Worm (Caenorhabditis elegans) whole organism, L3 larva: ENCODE results near the gene flp-4.

Source experiments
- R02D3.7 ChIP-seq: fragments of 150-350 bp; optimal IDR thresholded peaks from 2 replicates; lab custom pipeline; 2014; ENCODE audit warnings: missing biosample characterization, missing genetic modification characterization
- ZK546.5 ChIP-seq: sonication (generic microtip); optimal IDR thresholded peaks from 2 replicates; lab custom pipeline; 2017; ENCODE audit warnings: missing biosample characterization, missing genetic modification characterization
- ama-1 ChIP-seq: fragments of 150-350 bp; optimal IDR thresholded peaks from 2 replicates; lab custom pipeline; 2018
- ceh-28 ChIP-seq: fragments of 150-350 bp; optimal IDR thresholded peaks from 2 replicates; lab custom pipeline; 2014; ENCODE audit warnings: missing biosample characterization, missing genetic modification reagents, missing genetic modification characterization
- ceh-9 ChIP-seq: sonication (generic microtip); optimal IDR thresholded peaks from 2 replicates; lab custom pipeline; 2018; ENCODE audit warnings: missing biosample characterization, missing genetic modification characterization
- egl-27 ChIP-seq: sonication (generic microtip); optimal IDR thresholded peaks from 4 replicates; lab custom pipeline; 2017; ENCODE audit warnings: missing biosample characterization, missing genetic modification reagents, missing genetic modification characterization
- egl-5 ChIP-seq: fragments of 150-350 bp; optimal IDR thresholded peaks from 2 replicates; lab custom pipeline; 2017; ENCODE audit warnings: missing biosample characterization, missing genetic modification reagents, missing genetic modification characterization, inconsistent platforms
- elt-2 ChIP-seq: sonication (generic microtip); optimal IDR thresholded peaks from 2 replicates; lab custom pipeline; 2016; ENCODE audit warnings: missing genetic modification reagents, mild to moderate bottlenecking, missing genetic modification characterization, missing compliant biosample characterization
- elt-3 ChIP-seq, 3 experiments: fragments of 150-350 bp in 1 of 3; sonication (generic microtip) in 2 of 3; optimal IDR thresholded peaks; 2 replicates in 2 of 3; 4 replicates in 1 of 3; lab custom pipeline; 2014 to 2017; ENCODE audit warnings: missing biosample characterization in 3 of 3, missing genetic modification characterization in 3 of 3
- fkh-10 ChIP-seq: sonication (generic microtip); optimal IDR thresholded peaks from 2 replicates; lab custom pipeline; 2017; ENCODE audit warnings: missing biosample characterization, missing genetic modification reagents, missing genetic modification characterization
- fkh-2 ChIP-seq: fragments of 150-350 bp; optimal IDR thresholded peaks from 2 replicates; lab custom pipeline; 2014; ENCODE audit warnings: missing biosample characterization, missing genetic modification reagents, missing genetic modification characterization
- fos-1 ChIP-seq: fragments of 150-350 bp; optimal IDR thresholded peaks from 2 replicates; lab custom pipeline; 2014; ENCODE audit warnings: missing biosample characterization, missing genetic modification characterization
- hmg-11 ChIP-seq: sonication (generic microtip); optimal IDR thresholded peaks from 2 replicates; lab custom pipeline; 2016; ENCODE audit warnings: missing genetic modification characterization, missing compliant biosample characterization
- jun-1 ChIP-seq: fragments of 150-350 bp; optimal IDR thresholded peaks from 2 replicates; lab custom pipeline; 2014; ENCODE audit warnings: missing biosample characterization, missing genetic modification reagents, missing genetic modification characterization
- lin-15B ChIP-seq: fragments of 150-350 bp; optimal IDR thresholded peaks from 2 replicates; lab custom pipeline; 2014; ENCODE audit warnings: missing biosample characterization, missing genetic modification characterization
- lin-39 ChIP-seq: fragments of 150-350 bp; optimal IDR thresholded peaks from 2 replicates; lab custom pipeline; 2018; ENCODE audit warnings: missing biosample characterization, missing genetic modification reagents, missing genetic modification characterization
- mdl-1 ChIP-seq: fragments of 150-350 bp; optimal IDR thresholded peaks from 2 replicates; lab custom pipeline; 2014; ENCODE audit warnings: missing biosample characterization, missing genetic modification characterization
- mml-1 ChIP-seq: fragments of 150-350 bp; sonication (generic microtip); optimal IDR thresholded peaks from 3 replicates; lab custom pipeline; 2014; ENCODE audit warnings: missing biosample characterization, missing genetic modification characterization
- nfya-1 ChIP-seq: sonication (generic microtip); optimal IDR thresholded peaks from 2 replicates; lab custom pipeline; 2017; ENCODE audit warnings: missing genetic modification characterization, mild to moderate bottlenecking, missing compliant biosample characterization, antibody characterized with exemption, moderate library complexity; ENCODE audit not compliant: insufficient read depth
- nhr-11 ChIP-seq: fragments of 150-350 bp; optimal IDR thresholded peaks from 2 replicates; lab custom pipeline; 2014; ENCODE audit warnings: missing biosample characterization, missing genetic modification characterization
- nhr-23 ChIP-seq: fragments of 150-350 bp; optimal IDR thresholded peaks from 2 replicates; lab custom pipeline; 2014; ENCODE audit warnings: missing biosample characterization, missing genetic modification reagents, missing genetic modification characterization
- nhr-25 ChIP-seq: sonication (generic microtip); optimal IDR thresholded peaks from 2 replicates; lab custom pipeline; 2017; ENCODE audit warnings: missing biosample characterization, missing genetic modification characterization
- nhr-28 ChIP-seq: fragments of 150-350 bp; optimal IDR thresholded peaks from 2 replicates; lab custom pipeline; 2014; ENCODE audit warnings: missing biosample characterization, missing genetic modification characterization
- nhr-43 ChIP-seq: sonication (generic microtip); optimal IDR thresholded peaks from 2 replicates; lab custom pipeline; 2016; ENCODE audit warnings: mild to moderate bottlenecking, missing genetic modification characterization, missing compliant biosample characterization; ENCODE audit not compliant: poor library complexity, severe bottlenecking
- nhr-76 ChIP-seq: fragments of 150-350 bp; sonication (generic microtip); optimal IDR thresholded peaks from 5 replicates; lab custom pipeline; 2014; ENCODE audit warnings: missing biosample characterization, missing genetic modification characterization
- nhr-77 ChIP-seq: fragments of 150-350 bp; optimal IDR thresholded peaks from 2 replicates; lab custom pipeline; 2014; ENCODE audit warnings: missing biosample characterization, missing genetic modification characterization
- pha-4 ChIP-seq: fragments of 150-350 bp; optimal IDR thresholded peaks from 2 replicates; lab custom pipeline; 2014; ENCODE audit warnings: missing biosample characterization, missing genetic modification reagents, missing genetic modification characterization
- pqm-1 ChIP-seq: fragments of 150-350 bp; optimal IDR thresholded peaks from 2 replicates; lab custom pipeline; 2017; ENCODE audit warnings: missing biosample characterization, missing genetic modification characterization, inconsistent platforms
- snpc-4 ChIP-seq: fragments of 150-350 bp; optimal IDR thresholded peaks from 2 replicates; lab custom pipeline; 2014; ENCODE audit warnings: missing biosample characterization, missing genetic modification characterization
- unc-39 ChIP-seq: sonication (generic microtip); optimal IDR thresholded peaks from 4 replicates; lab custom pipeline; 2017; ENCODE audit warnings: missing biosample characterization, missing genetic modification characterization
- unc-62 ChIP-seq: fragments of 150-350 bp; sonication (generic microtip); optimal IDR thresholded peaks from 4 replicates; lab custom pipeline; 2014; ENCODE audit warnings: missing biosample characterization, missing genetic modification reagents, missing genetic modification characterization
- zag-1 ChIP-seq: fragments of 150-350 bp; optimal IDR thresholded peaks from 2 replicates; lab custom pipeline; 2014; ENCODE audit warnings: missing biosample characterization, missing genetic modification characterization
- ztf-4 ChIP-seq: fragments of 150-350 bp; optimal IDR thresholded peaks from 2 replicates; lab custom pipeline; 2014; ENCODE audit warnings: missing biosample characterization, missing genetic modification characterization

Gene flp-4

DNA sequence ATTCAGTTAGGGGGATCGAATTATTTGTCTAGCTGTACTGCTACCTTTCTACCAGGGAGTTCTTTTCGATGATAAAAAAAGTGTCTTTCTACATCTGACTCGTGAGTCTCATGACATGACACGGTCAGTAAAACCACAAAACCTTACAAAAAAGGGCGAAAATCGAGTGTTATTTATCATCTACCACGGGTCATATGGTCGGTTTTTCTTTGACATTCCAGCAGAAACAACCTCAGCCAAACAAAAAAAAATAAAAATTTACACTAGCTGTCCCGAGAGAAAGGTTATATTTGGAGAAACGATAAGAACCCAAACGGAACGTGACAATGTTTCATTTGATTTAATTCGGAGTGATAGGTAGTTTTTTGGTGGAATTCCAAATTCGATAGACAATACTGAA, 29.0 kb upstream of the flp-4 start:
- TF ChIP-seq nhr-76 (tag; lab: Kevin White, UChicago) = no peak
- peak; percentile 43 for TF ChIP-seq pha-4 (tag; lab: Kevin White, UChicago)
- TF ChIP-seq ceh-9 (tag; lab: Kevin White, UChicago) = no peak

DNA sequence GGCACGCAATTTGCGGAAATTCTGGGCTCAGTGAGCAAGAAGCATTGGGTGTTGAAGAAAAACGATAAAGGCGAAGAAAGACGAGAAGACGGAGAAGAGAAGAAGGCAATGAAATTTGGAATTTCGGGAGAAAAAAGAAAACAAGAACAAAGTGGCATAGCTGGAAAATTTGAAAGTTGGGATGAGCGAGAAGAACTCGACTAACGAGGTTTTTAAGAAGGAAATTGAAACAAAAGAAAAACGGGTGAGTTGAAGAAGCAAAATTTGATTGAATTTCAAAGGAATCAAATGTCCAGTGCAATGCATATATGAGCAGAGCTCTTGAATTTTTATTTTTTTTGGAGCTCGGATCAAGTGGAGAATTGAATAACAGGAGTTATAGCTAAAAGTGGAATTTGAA, 26.9 kb upstream of the flp-4 start:
- no peak for TF ChIP-seq mdl-1 (tag; lab: Kevin White, UChicago)
- no peak for TF ChIP-seq nhr-11 (tag; lab: Kevin White, UChicago)
- TF ChIP-seq hmg-11 (tag; lab: Kevin White, UChicago) = no peak
- TF ChIP-seq fkh-10 (GFP tag; lab: Kevin White, UChicago) = peak; percentile 78
- no peak for TF ChIP-seq ztf-4 (tag; lab: Kevin White, UChicago)
- TF ChIP-seq pha-4 (tag; lab: Kevin White, UChicago) = no peak
- TF ChIP-seq snpc-4 = no peak
- no peak for TF ChIP-seq ceh-28 (tag; lab: Kevin White, UChicago)

DNA sequence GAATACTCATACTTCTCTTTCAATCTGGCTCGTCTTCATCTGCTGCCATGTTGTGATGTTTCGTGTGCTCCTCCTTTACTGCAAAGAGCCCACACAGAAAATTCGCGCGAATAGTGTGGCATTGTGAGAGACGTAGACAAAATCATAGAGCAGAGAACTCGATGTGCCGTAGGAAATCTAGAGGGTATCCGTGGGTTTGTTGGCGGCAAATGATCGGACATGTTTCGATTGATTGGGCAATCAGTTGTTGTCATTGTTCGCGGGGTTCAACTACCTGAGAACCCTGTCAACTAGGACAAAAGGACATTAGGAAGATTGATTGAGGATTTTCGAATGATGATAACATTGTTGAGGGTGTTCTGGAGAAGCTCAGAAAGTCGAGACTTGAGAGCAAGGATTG, 23.6 kb upstream of the flp-4 start:
- no peak for TF ChIP-seq lin-15B (tag; lab: Kevin White, UChicago)
- TF ChIP-seq ama-1 (lab: Kevin White, UChicago) = no peak
- TF ChIP-seq R02D3.7 (tag; lab: Kevin White, UChicago) = no peak
- no peak for TF ChIP-seq nfya-1 (tag; lab: Kevin White, UChicago)
- TF ChIP-seq unc-62 (GFP tag; lab: Kevin White, UChicago) = no peak
- no peak for TF ChIP-seq egl-5
- no peak for TF ChIP-seq zag-1 (tag; lab: Kevin White, UChicago)
- no peak for TF ChIP-seq nhr-76 (tag; lab: Kevin White, UChicago)
- no peak for TF ChIP-seq ceh-28 (tag; lab: Kevin White, UChicago)
- TF ChIP-seq, all 47 proteins: peak for 0

DNA sequence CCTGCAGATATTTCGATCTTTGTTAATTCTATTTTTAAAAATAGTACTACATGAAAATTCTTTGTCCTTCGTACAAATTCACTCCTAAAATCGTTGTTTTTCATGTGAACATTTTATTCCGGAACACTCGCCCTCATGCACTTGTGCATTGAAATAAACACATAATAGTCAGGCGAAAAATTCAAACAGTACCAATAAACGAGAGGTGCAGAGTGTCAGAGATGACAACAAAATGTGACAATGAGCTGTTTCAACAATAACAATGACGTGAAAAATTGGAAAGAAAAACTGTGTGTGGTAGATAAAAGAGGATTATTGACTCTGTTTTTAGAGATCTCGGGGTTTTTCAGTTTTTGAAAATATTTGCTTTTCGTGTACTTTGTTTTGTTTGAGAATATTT, 20.5 kb upstream of the flp-4 start, which contains the start of gene F52H3.6:
Gene F52H3.6 (minus strand): TSS at position 228 of the 400 bp plus-strand sequence.
- peak; percentile 32 for TF ChIP-seq elt-2 (tag; lab: Kevin White, UChicago)
- peak; percentile 74 for TF ChIP-seq pha-4 (tag; lab: Kevin White, UChicago)
- no peak for TF ChIP-seq R02D3.7 (tag; lab: Kevin White, UChicago)

DNA sequence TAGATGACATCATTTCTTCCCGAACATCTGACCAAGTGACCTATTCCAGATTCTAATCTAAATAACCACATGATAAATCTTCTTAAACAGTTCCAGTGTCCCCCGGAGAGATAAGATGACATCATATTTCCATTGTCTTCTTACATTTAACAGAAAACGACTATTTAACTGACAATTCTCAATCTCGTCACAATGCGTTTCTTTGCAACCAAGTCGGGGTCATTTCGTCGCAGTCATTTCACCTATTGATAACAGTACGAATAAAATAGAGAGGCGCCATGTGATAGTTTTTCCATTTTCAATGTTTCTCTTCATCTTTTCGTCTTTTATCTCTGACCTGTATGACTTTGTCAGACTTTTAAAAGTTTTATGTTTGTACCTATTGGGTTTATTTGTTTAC, 19.6 kb upstream of the flp-4 start:
- TF ChIP-seq nhr-77 (tag; lab: Kevin White, UChicago) (no peak), lin-15B (tag; lab: Kevin White, UChicago) (no peak), nhr-23 (tag; lab: Kevin White, UChicago) (peak; percentile 97), elt-2 (tag; lab: Kevin White, UChicago) (peak; percentile 72), jun-1 (peak; percentile 21), pha-4 (tag; lab: Kevin White, UChicago) (peak; percentile 32), nhr-11 (tag; lab: Kevin White, UChicago) (no peak), fkh-2 (tag; lab: Kevin White, UChicago) (no peak), fos-1 (tag; lab: Kevin White, UChicago) (no peak), nhr-25 (tag; lab: Kevin White, UChicago) (peak; percentile 24), elt-3 (tag; optimal IDR thresholded peaks at IDR 0.05; lab: Kevin White, UChicago) (peak in 2 of 3 experiments; percentile 60 to 63), unc-62 (GFP tag; lab: Kevin White, UChicago) (no peak), nhr-43 (peak; percentile 83), pqm-1 (tag; lab: Kevin White, UChicago) (peak; percentile 64), R02D3.7 (tag; lab: Kevin White, UChicago) (no peak), nfya-1 (tag; lab: Kevin White, UChicago) (peak; percentile 25), egl-27 (tag; lab: Kevin White, UChicago) (no peak), ceh-9 (tag; lab: Kevin White, UChicago) (no peak), ZK546.5 (tag; lab: Kevin White, UChicago) (no peak), egl-5 (no peak)

DNA sequence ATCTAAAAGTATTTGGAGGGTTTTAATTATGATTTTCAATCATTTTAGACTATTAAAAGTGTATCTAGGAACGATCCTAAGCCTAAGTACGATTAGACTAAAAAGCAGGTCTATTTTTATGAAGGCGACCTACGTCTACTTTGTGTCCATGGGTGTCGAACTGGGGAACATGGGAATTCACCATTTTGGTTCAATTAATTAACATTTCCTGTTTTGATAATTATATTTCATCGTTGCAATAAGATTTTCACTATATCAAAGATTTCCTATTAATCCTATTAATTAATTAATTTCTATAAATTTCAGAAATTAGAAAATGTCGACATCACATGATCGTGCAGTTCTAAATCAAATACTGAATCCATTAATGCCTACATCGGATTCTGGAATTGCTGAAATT, 18.8 kb upstream of the flp-4 start, which contains the start of gene ttc-36:
Gene ttc-36 (plus strand): TSS at position 301 of the 400 bp plus-strand sequence.
- TF ChIP-seq ceh-9 (tag; lab: Kevin White, UChicago) (no peak), unc-39 (no peak), egl-5 (no peak), fkh-10 (GFP tag; lab: Kevin White, UChicago) (no peak), lin-39 (tag; lab: Kevin White, UChicago) (no peak), nhr-28 (tag; lab: Kevin White, UChicago) (no peak), elt-2 (tag; lab: Kevin White, UChicago) (no peak), pqm-1 (tag; lab: Kevin White, UChicago) (no peak), mml-1 (tag; lab: Kevin White, UChicago) (no peak), ceh-28 (tag; lab: Kevin White, UChicago) (no peak)
